Worm (Caenorhabditis elegans): ENCODE data around the gene wrt-10.

Gene wrt-10

DNA sequence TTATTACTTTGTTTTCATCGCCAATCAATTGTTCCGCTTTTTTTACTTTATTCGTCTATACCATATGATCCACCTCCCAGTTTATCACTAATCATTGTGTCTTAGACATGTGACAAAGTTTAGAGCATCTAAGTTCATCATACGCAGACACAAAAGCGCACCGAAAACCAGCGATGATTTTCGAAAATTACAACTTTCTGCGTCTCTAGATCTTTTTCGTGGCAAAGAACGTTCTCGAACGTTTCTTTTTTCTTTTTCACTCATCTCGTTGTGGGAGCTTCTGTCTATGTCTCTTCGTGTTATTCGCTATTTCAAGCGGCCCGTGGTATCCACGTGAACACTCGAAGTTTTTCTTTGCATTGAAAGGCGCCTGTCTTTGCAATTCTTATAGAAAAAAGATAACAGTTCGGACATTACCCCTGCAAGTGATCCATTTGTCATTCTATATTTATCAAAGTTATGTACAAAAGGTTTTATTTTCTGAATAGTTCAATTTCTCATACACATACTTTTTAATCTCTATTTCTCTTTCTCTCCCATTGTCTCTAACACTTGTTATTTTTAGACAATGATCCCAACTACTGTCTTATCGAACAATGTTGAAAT, 5.2 kb downstream of the wrt-10 start, which contains the start of gene ZK1290.5 (continued):
- TF ChIP-seq F57A8.1 (GFP tag; optimal IDR thresholded peaks at IDR 0.05) (no peak), rcor-1 (GFP tag; IDR thresholded peaks at IDR 0.05) (no peak), T26A5.8 (tag; optimal IDR thresholded peaks at IDR 0.05) (no peak), somi-1 (GFP tag; optimal IDR thresholded peaks at IDR 0.05) (peak; percentile 95), tbx-9 (tag; optimal IDR thresholded peaks at IDR 0.05; ENCODE audit: borderline replicate concordance) (no peak), F52B5.7 (tag; optimal IDR thresholded peaks at IDR 0.05) (no peak), hlh-12 (tag; optimal IDR thresholded peaks at IDR 0.05) (no peak), egl-44 (GFP tag; IDR thresholded peaks at IDR 0.05) (peak; percentile 45; the same call in 1 of the 2 replicates), fkh-3 (tag; optimal IDR thresholded peaks at IDR 0.05) (no peak), lsl-1 (GFP tag; optimal IDR thresholded peaks at IDR 0.05) (no peak), lsy-27 (tag; optimal IDR thresholded peaks at IDR 0.05; ENCODE audit: borderline replicate concordance, insufficient read depth) (no peak), ekl-4 (GFP tag; IDR thresholded peaks at IDR 0.05) (peak; percentile 78), B0336.3 (GFP tag; IDR thresholded peaks at IDR 0.05) (peak; percentile 86), sptf-2 (GFP tag; optimal IDR thresholded peaks at IDR 0.05) (no peak), ztf-18 (tag; optimal IDR thresholded peaks at IDR 0.05) (peak; percentile 19), chd-7 (tag; optimal IDR thresholded peaks at IDR 0.05) (peak; percentile 87), C06A6.2 (GFP tag; conservative IDR thresholded peaks at IDR 0.05) (peak; percentile 86), ztf-6 (GFP tag; IDR thresholded peaks at IDR 0.05) (no peak), lin-40 (tag; optimal IDR thresholded peaks at IDR 0.05) (peak; percentile 94), hsf-1 (GFP tag; IDR thresholded peaks at IDR 0.05) (peak; percentile 93), xnd-1 (tag; optimal IDR thresholded peaks at IDR 0.05) (no peak), B0035.1 (tag; optimal IDR thresholded peaks at IDR 0.05) (peak; percentile 31), snpc-4 (GFP tag; optimal IDR thresholded peaks at IDR 0.05) (no peak), snpc-4 (tag; optimal IDR thresholded peaks at IDR 0.05) (peak in 1 of 4 experiments; percentile 44), die-1 (tag; optimal IDR thresholded peaks at IDR 0.05) (peak; percentile 43), cebp-1 (GFP tag; IDR thresholded peaks at IDR 0.05) (no peak), cebp-1 (tag; optimal IDR thresholded peaks at IDR 0.05) (peak; percentile 79), let-607 (tag; optimal IDR thresholded peaks at IDR 0.05) (peak; percentile 25 to 87), ztf-3 (GFP tag; optimal IDR thresholded peaks at IDR 0.05) (peak; percentile 63), zim-3 (tag; optimal IDR thresholded peaks at IDR 0.05) (no peak), attf-3 (GFP tag; conservative IDR thresholded peaks at IDR 0.05) (no peak), let-526 (GFP tag; IDR thresholded peaks at IDR 0.05) (peak; percentile 83; the same call in 1 of the 2 replicates), F49E8.2 (tag; optimal IDR thresholded peaks at IDR 0.05; ENCODE audit: insufficient read depth) (no peak), pbrm-1 (GFP tag; IDR thresholded peaks at IDR 0.05) (no peak), ztf-25 (GFP tag; IDR thresholded peaks at IDR 0.05) (no peak), B0019.2 (GFP tag; conservative IDR thresholded peaks at IDR 0.05) (no peak), F22D6.2 (tag; optimal IDR thresholded peaks at IDR 0.05) (peak; percentile 82), F39B2.1 (GFP tag; IDR thresholded peaks at IDR 0.05) (no peak), Y53G8AR.9 (GFP tag; conservative IDR thresholded peaks at IDR 0.05) (0 out of 2 replicates have a peak, but pooled peaks have one; percentile 43), attf-6 (GFP tag; IDR thresholded peaks at IDR 0.05) (no peak), nfya-2 (GFP tag; IDR thresholded peaks at IDR 0.05) (no peak), Y79H2A.3 (GFP tag; conservative IDR thresholded peaks at IDR 0.05) (no peak), Y53F4B.3 (GFP tag; IDR thresholded peaks at IDR 0.05) (no peak), attf-5 (GFP tag; optimal IDR thresholded peaks at IDR 0.05) (peak; percentile 74), egrh-3 (GFP tag; IDR thresholded peaks at IDR 0.05) (no peak), F10E7.11 (tag; optimal IDR thresholded peaks at IDR 0.05) (no peak), F37B4.10 (GFP tag; IDR thresholded peaks at IDR 0.05) (no peak), hmg-1.2 (GFP tag; IDR thresholded peaks at IDR 0.05) (peak; percentile 65)

All from whole organism, young adult.